Worm (Caenorhabditis elegans): ENCODE measurements around the gene zipt-2.1.

zipt-2.1 gene

DNA sequence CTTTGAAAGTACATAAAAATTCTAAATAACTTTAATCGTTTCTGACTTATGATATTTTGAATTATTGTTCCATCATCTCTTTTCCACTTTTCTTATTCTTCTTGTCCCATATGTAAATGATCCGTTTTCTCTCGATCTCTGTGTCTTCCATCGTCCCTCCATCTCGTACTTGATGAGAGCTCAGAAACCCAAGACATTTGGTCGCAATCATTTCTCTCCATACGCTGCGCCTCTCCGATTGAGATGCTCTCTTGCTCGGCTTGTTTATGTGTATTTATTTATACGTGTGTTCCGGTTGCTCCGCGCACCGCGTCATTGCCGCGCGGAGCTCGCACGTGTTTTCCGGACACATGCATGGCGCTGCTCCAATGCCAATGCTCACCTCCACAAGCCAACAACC, 11.9 kb downstream of the zipt-2.1 start:
- no peak for TF ChIP-seq F13H6.1 (tag; optimal IDR thresholded peaks at IDR 0.05)
- no peak for TF ChIP-seq syd-9 (tag; optimal IDR thresholded peaks at IDR 0.05)
- TF ChIP-seq ets-4 (tag; optimal IDR thresholded peaks at IDR 0.05): peak; percentile 61
- no peak for TF ChIP-seq ttx-3 (tag; optimal IDR thresholded peaks at IDR 0.05)
- no peak for TF ChIP-seq dmd-4 (tag; optimal IDR thresholded peaks at IDR 0.05; ENCODE audit: borderline replicate concordance)
- TF ChIP-seq lin-11 (tag; optimal IDR thresholded peaks at IDR 0.05): no peak
- no peak for TF ChIP-seq ceh-48 (tag; optimal IDR thresholded peaks at IDR 0.05)
- TF ChIP-seq hlh-15 (tag; optimal IDR thresholded peaks at IDR 0.05): no peak
- TF ChIP-seq tbx-2 (tag; optimal IDR thresholded peaks at IDR 0.05): peak; percentile 10
- no peak for TF ChIP-seq T23F11.4 (GFP tag; optimal IDR thresholded peaks at IDR 0.05)
- no peak for TF ChIP-seq madf-2 (tag; optimal IDR thresholded peaks at IDR 0.05)
- TF ChIP-seq hlh-30 (tag; optimal IDR thresholded peaks at IDR 0.05; ENCODE audit: insufficient read depth): no peak
- TF ChIP-seq ceh-34 (tag; optimal IDR thresholded peaks at IDR 0.05): peak; percentile 45
- TF ChIP-seq che-1 (tag; optimal IDR thresholded peaks at IDR 0.05): no peak
- no peak for TF ChIP-seq pax-1 (tag; optimal IDR thresholded peaks at IDR 0.05)
- no peak for TF ChIP-seq tbx-7 (tag; optimal IDR thresholded peaks at IDR 0.05)
- TF ChIP-seq unc-42 (tag; optimal IDR thresholded peaks at IDR 0.05): no peak
- no peak for TF ChIP-seq fkh-10 (GFP tag; optimal IDR thresholded peaks at IDR 0.05)
- TF ChIP-seq rnt-1 (tag; optimal IDR thresholded peaks at IDR 0.05): peak; percentile 1
- no peak for TF ChIP-seq ceh-9 (tag; optimal IDR thresholded peaks at IDR 0.05)
- no peak for TF ChIP-seq ceh-6 (GFP tag; optimal IDR thresholded peaks at IDR 0.05)
- TF ChIP-seq ceh-24 (tag; optimal IDR thresholded peaks at IDR 0.05): no peak
- TF ChIP-seq eyg-1 (tag; optimal IDR thresholded peaks at IDR 0.05): no peak
- TF ChIP-seq unc-55 (GFP tag; optimal IDR thresholded peaks at IDR 0.05): no peak
- no peak for TF ChIP-seq fax-1 (tag; optimal IDR thresholded peaks at IDR 0.05)
- TF ChIP-seq hlh-6 (tag; optimal IDR thresholded peaks at IDR 0.05): no peak
- TF ChIP-seq hlh-8 (tag; optimal IDR thresholded peaks at IDR 0.05): peak; percentile 21
- no peak for TF ChIP-seq ama-1 (optimal IDR thresholded peaks at IDR 0.05)
- TF ChIP-seq mec-3 (tag; optimal IDR thresholded peaks at IDR 0.05; ENCODE audit: borderline replicate concordance): no peak
- no peak for TF ChIP-seq unc-3 (GFP tag; conservative IDR thresholded peaks at IDR 0.05)
- TF ChIP-seq unc-3 (tag; optimal IDR thresholded peaks at IDR 0.05): no peak
- no peak for TF ChIP-seq ceh-22 (tag; optimal IDR thresholded peaks at IDR 0.05)
- TF ChIP-seq ceh-31 (tag; optimal IDR thresholded peaks at IDR 0.05): no peak
- TF ChIP-seq elt-2 (tag; optimal IDR thresholded peaks at IDR 0.05): no peak
- no peak for TF ChIP-seq nfya-1 (tag; optimal IDR thresholded peaks at IDR 0.05)
- no peak for TF ChIP-seq npax-4 (tag; optimal IDR thresholded peaks at IDR 0.05)
- TF ChIP-seq nhr-232 (tag; optimal IDR thresholded peaks at IDR 0.05): no peak
- TF ChIP-seq ref-2 (tag; optimal IDR thresholded peaks at IDR 0.05): no peak
- TF ChIP-seq zip-5 (tag; optimal IDR thresholded peaks at IDR 0.05): no peak
- TF ChIP-seq ztf-16 (tag; optimal IDR thresholded peaks at IDR 0.05): no peak
- no peak for TF ChIP-seq odd-2 (tag; optimal IDR thresholded peaks at IDR 0.05)
- TF ChIP-seq pqm-1 (tag; optimal IDR thresholded peaks at IDR 0.05): no peak
- no peak for TF ChIP-seq K09A11.1 (tag; optimal IDR thresholded peaks at IDR 0.05; ENCODE audit: insufficient read depth)
- TF ChIP-seq Y22D7AL.16 (tag; optimal IDR thresholded peaks at IDR 0.05): no peak
- TF ChIP-seq pha-4 (tag; optimal IDR thresholded peaks at IDR 0.05): no peak

DNA sequence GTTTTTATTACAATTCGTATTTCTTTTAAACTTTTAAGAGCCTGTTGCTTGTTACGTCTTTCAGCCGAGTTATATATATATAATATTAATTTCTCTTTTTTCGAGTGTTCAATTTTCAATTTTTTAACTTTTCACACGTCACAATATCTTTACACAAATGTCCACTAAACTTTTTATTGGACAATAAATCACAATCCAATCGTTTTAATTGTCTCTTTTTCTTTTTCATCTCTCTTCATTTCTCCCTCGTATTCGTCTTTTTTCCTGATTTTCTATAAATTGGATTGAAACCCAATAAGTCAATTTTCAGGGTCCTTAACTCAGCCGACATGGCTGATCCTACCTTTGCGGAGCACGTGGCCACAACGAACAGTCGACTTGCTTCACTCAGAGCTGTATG, 12.6 kb downstream of the zipt-2.1 start, which contains the start of gene miz-1:
miz-1 (plus strand) TSS at position 301 of the 400 bp plus-strand sequence.
- TF ChIP-seq ceh-6 (GFP tag; optimal IDR thresholded peaks at IDR 0.05): no peak
- no peak for TF ChIP-seq gmeb-2 (tag; optimal IDR thresholded peaks at IDR 0.05)
- no peak for TF ChIP-seq tbx-7 (tag; optimal IDR thresholded peaks at IDR 0.05)
- TF ChIP-seq ceh-31 (tag; optimal IDR thresholded peaks at IDR 0.05): no peak

Data from whole organism, late embryonic.